Worm (Caenorhabditis elegans): ENCODE results near the gene T02H6.5.

ce11 chrII:721931-722330 is 37.0 kb downstream of the T02H6.5 start:
- no peak for TF ChIP-seq rnt-1 (tag; optimal IDR thresholded peaks at IDR 0.05)
- TF ChIP-seq ceh-22 (tag; optimal IDR thresholded peaks at IDR 0.05), result no peak
- TF ChIP-seq ets-4 (tag; optimal IDR thresholded peaks at IDR 0.05), result no peak
- TF ChIP-seq npax-4 (tag; optimal IDR thresholded peaks at IDR 0.05), result no peak
- TF ChIP-seq lin-11 (tag; optimal IDR thresholded peaks at IDR 0.05), result no peak
- no peak for TF ChIP-seq ama-1 (optimal IDR thresholded peaks at IDR 0.05)
- no peak for TF ChIP-seq hlh-15 (tag; optimal IDR thresholded peaks at IDR 0.05)
- no peak for TF ChIP-seq syd-9 (tag; optimal IDR thresholded peaks at IDR 0.05)
- TF ChIP-seq ceh-19 (GFP tag; optimal IDR thresholded peaks at IDR 0.05), result no peak
- TF ChIP-seq ztf-16 (tag; optimal IDR thresholded peaks at IDR 0.05), result no peak
- TF ChIP-seq ceh-14 (tag; optimal IDR thresholded peaks at IDR 0.05), result no peak
- TF ChIP-seq unc-55 (GFP tag; optimal IDR thresholded peaks at IDR 0.05), result no peak
- TF ChIP-seq hlh-30 (tag; optimal IDR thresholded peaks at IDR 0.05; ENCODE audit: insufficient read depth), result no peak

Measured in whole organism, late embryonic.